Worm (Caenorhabditis elegans) whole organism, L1 larva: Measurements from ENCODE around the gene dod-17.

Experiments used
- elt-3 ChIP-seq, 6 experiments: fragments of 150-350 bp in 1 of 6; sonication (generic microtip); optimal IDR thresholded peaks; 2 replicates each; lab custom pipeline; 2017 to 2018; ENCODE audit warnings: missing biosample characterization in 6 of 6, missing genetic modification characterization in 6 of 6, inconsistent platforms in 1 of 6
- fkh-10 ChIP-seq: sonication (generic microtip); optimal IDR thresholded peaks from 2 replicates; lab custom pipeline; 2017; ENCODE audit warnings: missing biosample characterization, missing genetic modification reagents, missing genetic modification characterization
- lin-15B ChIP-seq: fragments of 150-350 bp; sonication (generic microtip); optimal IDR thresholded peaks from 3 replicates; lab custom pipeline; 2014; ENCODE audit warnings: missing biosample characterization, missing genetic modification characterization
- mep-1 ChIP-seq: fragments of 150-350 bp; optimal IDR thresholded peaks from 2 replicates; lab custom pipeline; 2014; ENCODE audit warnings: missing biosample characterization, missing genetic modification characterization
- pax-3 ChIP-seq: fragments of 200-800 bp; sonication (Bioruptor generic); optimal IDR thresholded peaks from 2 replicates; lab custom pipeline; 2018; ENCODE audit warnings: mild to moderate bottlenecking, missing genetic modification characterization, moderate library complexity, missing compliant biosample characterization
- snpc-4 ChIP-seq: fragments of 150-350 bp; optimal IDR thresholded peaks from 2 replicates; lab custom pipeline; 2014; ENCODE audit warnings: missing biosample characterization, missing genetic modification characterization
- vab-15 ChIP-seq: sonication (generic microtip); optimal IDR thresholded peaks from 2 replicates; lab custom pipeline; 2017; ENCODE audit warnings: missing genotype, mild to moderate bottlenecking, missing genetic modification characterization, missing compliant biosample characterization
- ztf-11 ChIP-seq, 2 experiments: sonication (generic microtip); optimal IDR thresholded peaks; 2 replicates each; lab custom pipeline; 2016 to 2017; ENCODE audit warnings: missing genetic modification characterization in 2 of 2, missing biosample characterization in 1 of 2, missing compliant biosample characterization in 1 of 2

ce11 chrIV:12989355-12989754 is 13.3 kb downstream of the dod-17 start, which contains the start of gene K10D11.6:
- TF ChIP-seq lin-15B (tag; lab: Kevin White, UChicago) = no peak
- TF ChIP-seq vab-15 (tag; lab: Kevin White, UChicago) = no peak
- TF ChIP-seq fkh-10 = no peak
- no peak for TF ChIP-seq snpc-4
- TF ChIP-seq elt-3 (tag; optimal IDR thresholded peaks at IDR 0.05; lab: Kevin White, UChicago) = no peak
- no peak for TF ChIP-seq ztf-11 (tag; optimal IDR thresholded peaks at IDR 0.05; lab: Kevin White, UChicago)
- no peak for TF ChIP-seq mep-1
- no peak for TF ChIP-seq pax-3
